Fruit fly (Drosophila melanogaster): ENCODE measurements around the gene CtIP.

Gene CtIP

dm6 chr3L:20441632-20442469, 5.8 kb downstream of the CtIP start, which contains the start of gene CG5910 (continued):
- TF ChIP-seq Dad (GFP tag; optimal IDR thresholded peaks at IDR 0.05) (no peak), row (GFP tag; IDR thresholded peaks at IDR 0.05) (peak; percentile 84), Hr39 (optimal IDR thresholded peaks at IDR 0.05) (no peak), fd102C (GFP tag; optimal IDR thresholded peaks at IDR 0.05) (no peak), Dip3 (GFP tag; optimal IDR thresholded peaks at IDR 0.05) (no peak), Six4 (GFP tag; optimal IDR thresholded peaks at IDR 0.05) (peak; percentile 84), CG17802 (tag; optimal IDR thresholded peaks at IDR 0.05) (peak; percentile 35), trh (GFP tag; optimal IDR thresholded peaks at IDR 0.05) (peak; percentile 37), CG15696 (tag; optimal IDR thresholded peaks at IDR 0.05) (peak; percentile 84), zen (tag; optimal IDR thresholded peaks at IDR 0.05) (peak; percentile 84), run (tag; optimal IDR thresholded peaks at IDR 0.05) (peak; percentile 84), CG9437 (GFP tag; optimal IDR thresholded peaks at IDR 0.05) (peak; percentile 89), eyg (GFP tag; optimal IDR thresholded peaks at IDR 0.05) (no peak), lbe (GFP tag; optimal IDR thresholded peaks at IDR 0.05) (peak; percentile 11), croc (GFP tag; conservative IDR thresholded peaks at IDR 0.05) (peak; percentile 85), pnt (GFP tag; optimal IDR thresholded peaks at IDR 0.05) (peak; percentile 43), sd (tag; optimal IDR thresholded peaks at IDR 0.05) (peak; percentile 51), CG15514 (GFP tag; optimal IDR thresholded peaks at IDR 0.05) (peak; percentile 76), D19B (GFP tag; optimal IDR thresholded peaks at IDR 0.05) (peak; percentile 77), HHEX (GFP tag; optimal IDR thresholded peaks at IDR 0.05) (peak; percentile 89), Rfx (GFP tag; IDR thresholded peaks at IDR 0.05) (peak; percentile 75), caup (GFP tag; optimal IDR thresholded peaks at IDR 0.05; ENCODE audit: severe bottlenecking) (peak; percentile 91), ac (GFP tag; optimal IDR thresholded peaks at IDR 0.05) (peak; percentile 40), CG6689 (GFP tag; IDR thresholded peaks at IDR 0.05) (peak; percentile 88), Hand (GFP tag; optimal IDR thresholded peaks at IDR 0.05) (peak; percentile 90), cas (GFP tag; IDR thresholded peaks at IDR 0.05) (no peak), CG18476 (GFP tag; optimal IDR thresholded peaks at IDR 0.05) (peak; percentile 66), gfzf (GFP tag; optimal IDR thresholded peaks at IDR 0.05) (no peak), Bgb (GFP tag; IDR thresholded peaks at IDR 0.05; ENCODE audit: partially characterized antibody) (no peak), pros (GFP tag; optimal IDR thresholded peaks at IDR 0.05) (peak; percentile 91), fru (optimal IDR thresholded peaks at IDR 0.05) (no peak), stwl (tag; optimal IDR thresholded peaks at IDR 0.05) (no peak), CG7839 (tag; optimal IDR thresholded peaks at IDR 0.05) (peak; percentile 95), gce (GFP tag; IDR thresholded peaks at IDR 0.05) (0 out of 3 replicates have a peak, but pooled peaks have one; percentile 52), p53 (GFP tag; optimal IDR thresholded peaks at IDR 0.05) (no peak), oc (tag; optimal IDR thresholded peaks at IDR 0.05) (peak; percentile 83), CG6654 (GFP tag; optimal IDR thresholded peaks at IDR 0.05) (peak; percentile 60), CG14860 (GFP tag; IDR thresholded peaks at IDR 0.05; ENCODE audit: partially characterized antibody) (no peak), CG11398 (GFP tag; optimal IDR thresholded peaks at IDR 0.05) (no peak), CoRest (tag; optimal IDR thresholded peaks at IDR 0.05) (peak; percentile 95), danr (GFP tag; IDR thresholded peaks at IDR 0.05) (peak; percentile 51; the same call in 1 of the 2 replicates), CG32532 (GFP tag; IDR thresholded peaks at IDR 0.05) (peak; percentile 80), slbo (GFP tag; IDR thresholded peaks at IDR 0.05) (peak; percentile 83), cwo (GFP tag; optimal IDR thresholded peaks at IDR 0.05) (peak; percentile 88), lab (GFP tag; optimal IDR thresholded peaks at IDR 0.05) (no peak), tgo (GFP tag; IDR thresholded peaks at IDR 0.05) (peak; percentile 78), nerfin-1 (tag; optimal IDR thresholded peaks at IDR 0.05) (peak; percentile 87), CG30403 (GFP tag; optimal IDR thresholded peaks at IDR 0.05) (peak; percentile 89), nmo (GFP tag; optimal IDR thresholded peaks at IDR 0.05) (peak; percentile 95)
